Fruit fly (Drosophila melanogaster): ENCODE results near the gene sgl.
A peak's percentile ranks its signal among the peaks of the same experiment; 100 is the strongest.

Gene sgl

DNA sequence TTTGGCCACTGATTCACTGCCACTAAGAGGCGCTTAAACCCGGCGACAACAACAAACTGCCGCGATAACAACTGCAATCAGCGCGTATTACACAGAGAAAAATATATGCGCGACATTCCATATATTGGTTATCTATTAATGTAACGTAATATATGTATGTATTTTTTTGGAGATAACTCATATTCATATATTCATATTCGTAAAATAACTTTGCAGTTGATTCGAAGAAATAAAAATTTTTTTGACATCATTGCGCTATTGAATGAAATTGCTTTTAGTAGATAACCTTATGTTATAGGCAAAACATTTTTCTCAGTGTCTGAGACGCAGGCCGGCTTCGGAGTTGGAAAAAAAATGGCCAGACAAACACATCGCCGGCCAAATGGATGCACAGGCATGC is 32.3 kb upstream of the sgl start:
- TF ChIP-seq pdm3 (GFP tag; optimal IDR thresholded peaks at IDR 0.05) (peak; percentile 64), CG11762 (GFP tag; optimal IDR thresholded peaks at IDR 0.05; ENCODE audit: insufficient read depth) (no peak), Eip78C (GFP tag) (peak; percentile 85), Hr39 (GFP tag; optimal IDR thresholded peaks at IDR 0.05) (peak; percentile 47), cyc (GFP tag; optimal IDR thresholded peaks at IDR 0.05) (peak; percentile 21), CG8632 (GFP tag; optimal IDR thresholded peaks at IDR 0.05) (peak; percentile 11), CG32006 (GFP tag; optimal IDR thresholded peaks at IDR 0.05) (peak; percentile 80), CG3919 (GFP tag; optimal IDR thresholded peaks at IDR 0.05) (peak; percentile 38), fd59A (GFP tag; optimal IDR thresholded peaks at IDR 0.05) (peak; percentile 11), OdsH (GFP tag; optimal IDR thresholded peaks at IDR 0.05) (peak; percentile 54), CG10669 (GFP tag; optimal IDR thresholded peaks at IDR 0.05) (peak; percentile 13), Smox (GFP tag; optimal IDR thresholded peaks at IDR 0.05) (peak; percentile 48), CG15336 (GFP tag; IDR thresholded peaks at IDR 0.05) (peak; percentile 76), CG8319 (GFP tag; optimal IDR thresholded peaks at IDR 0.05) (no peak), CG6854 (GFP tag; optimal IDR thresholded peaks at IDR 0.05) (no peak), net (GFP tag; optimal IDR thresholded peaks at IDR 0.05) (peak; percentile 57), esn (GFP tag; optimal IDR thresholded peaks at IDR 0.05) (peak; percentile 47), Ets96B (tag; optimal IDR thresholded peaks at IDR 0.05) (peak; percentile 35), Eip75B (GFP tag; optimal IDR thresholded peaks at IDR 0.05) (peak; percentile 38), dac (GFP tag; optimal IDR thresholded peaks at IDR 0.05) (peak; percentile 21), topi (GFP tag; optimal IDR thresholded peaks at IDR 0.05) (peak; percentile 31), CG6792 (GFP tag; optimal IDR thresholded peaks at IDR 0.05) (peak; percentile 12), Ets21C (GFP tag; optimal IDR thresholded peaks at IDR 0.05) (no peak), CG4318 (GFP tag; optimal IDR thresholded peaks at IDR 0.05) (peak; percentile 53), svp (GFP tag) (peak; percentile 73), eg (GFP tag; IDR thresholded peaks at IDR 0.05) (peak; percentile 79), fkh (GFP tag; optimal IDR thresholded peaks at IDR 0.05) (no peak), lz (GFP tag; optimal IDR thresholded peaks at IDR 0.05) (peak; percentile 36), CG8119 (GFP tag; IDR thresholded peaks at IDR 0.05) (peak; percentile 76), CG11294 (GFP tag; IDR thresholded peaks at IDR 0.05) (peak; percentile 22; the same call in 1 of the 2 replicates), Lpt (GFP tag; optimal IDR thresholded peaks at IDR 0.05) (peak; percentile 23), Sox15 (GFP tag; optimal IDR thresholded peaks at IDR 0.05) (peak; percentile 19), CG7368 (GFP tag; optimal IDR thresholded peaks at IDR 0.05) (no peak), spab (GFP tag; optimal IDR thresholded peaks at IDR 0.05) (no peak), vri (GFP tag; optimal IDR thresholded peaks at IDR 0.05) (no peak), fd85E (GFP tag; optimal IDR thresholded peaks at IDR 0.05) (no peak), CG11902 (GFP tag; optimal IDR thresholded peaks at IDR 0.05) (no peak), CG1621 (tag; optimal IDR thresholded peaks at IDR 0.05) (peak; percentile 17), CG6276 (GFP tag; optimal IDR thresholded peaks at IDR 0.05) (peak; percentile 58), CG3032 (tag; optimal IDR thresholded peaks at IDR 0.05) (peak; percentile 31), Sox14 (GFP tag; optimal IDR thresholded peaks at IDR 0.05) (peak; percentile 28), acj6 (GFP tag; optimal IDR thresholded peaks at IDR 0.05) (peak; percentile 45), CG6808 (GFP tag; optimal IDR thresholded peaks at IDR 0.05) (peak; percentile 24), Blimp-1 (GFP tag; optimal IDR thresholded peaks at IDR 0.05) (no peak), CG31627 (GFP tag; optimal IDR thresholded peaks at IDR 0.05) (peak; percentile 56), CG9139 (GFP tag; optimal IDR thresholded peaks at IDR 0.05) (no peak), Eip93F (GFP tag; optimal IDR thresholded peaks at IDR 0.05) (no peak), salr (GFP tag; optimal IDR thresholded peaks at IDR 0.05) (peak in 1 of 2 experiments; percentile 34), achi (GFP tag; optimal IDR thresholded peaks at IDR 0.05) (peak; percentile 51), Sox102F (GFP tag; optimal IDR thresholded peaks at IDR 0.05) (peak; percentile 16), dsx (GFP tag; optimal IDR thresholded peaks at IDR 0.05; ENCODE audit: poor library complexity, severe bottlenecking) (peak; percentile 30), Gug (GFP tag; IDR thresholded peaks at IDR 0.05) (peak; percentile 21; the same call in 1 of the 2 replicates)

Measured in whole organism, prepupa.